Worm (Caenorhabditis elegans) whole organism, late embryonic: ENCODE results near the gene srd-34.

ENCODE experiments used
- C38D4.7 ChIP-seq: fragments of 200-800 bp; sonication (Bioruptor generic); optimal IDR thresholded peaks from 2 replicates; lab custom pipeline; 2018; ENCODE audit warnings: mild to moderate bottlenecking, missing genetic modification characterization, moderate library complexity, missing compliant biosample characterization
- K02D7.2 ChIP-seq: sonication (generic microtip); optimal IDR thresholded peaks from 2 replicates; lab custom pipeline; 2017; ENCODE audit warnings: mild to moderate bottlenecking, missing genetic modification characterization, missing compliant biosample characterization
- Y22D7AL.16 ChIP-seq: sonication (generic microtip); optimal IDR thresholded peaks from 2 replicates; lab custom pipeline; 2016; ENCODE audit warnings: missing genetic modification characterization, missing compliant biosample characterization
- ceh-18 ChIP-seq: sonication (generic microtip); optimal IDR thresholded peaks from 2 replicates; lab custom pipeline; 2016; ENCODE audit warnings: missing genetic modification characterization, missing compliant biosample characterization
- ceh-2 ChIP-seq: sonication (generic microtip); optimal IDR thresholded peaks from 2 replicates; lab custom pipeline; 2016; ENCODE audit warnings: missing genotype, missing genetic modification characterization, missing compliant biosample characterization
- ceh-30 ChIP-seq: fragments of 150-350 bp; optimal IDR thresholded peaks from 2 replicates; lab custom pipeline; 2014; ENCODE audit warnings: missing biosample characterization, missing genetic modification characterization
- dmd-4 ChIP-seq: sonication (generic microtip); optimal IDR thresholded peaks from 2 replicates; lab custom pipeline; 2016; ENCODE audit warnings: borderline replicate concordance, missing genetic modification characterization, missing compliant biosample characterization
- ets-4 ChIP-seq: sonication (generic microtip); optimal IDR thresholded peaks from 2 replicates; lab custom pipeline; 2016; ENCODE audit warnings: missing genetic modification characterization, missing compliant biosample characterization
- fkh-10 ChIP-seq: fragments of 150-350 bp; optimal IDR thresholded peaks from 2 replicates; lab custom pipeline; 2014; ENCODE audit warnings: missing biosample characterization, missing genetic modification reagents, missing genetic modification characterization
- fkh-6 ChIP-seq: sonication (generic microtip); optimal IDR thresholded peaks from 2 replicates; lab custom pipeline; 2016; ENCODE audit warnings: missing genetic modification characterization, missing compliant biosample characterization
- madf-2 ChIP-seq: sonication (generic microtip); optimal IDR thresholded peaks from 2 replicates; lab custom pipeline; 2017; ENCODE audit warnings: missing genetic modification characterization, missing compliant biosample characterization
- nhr-11 ChIP-seq: fragments of 150-350 bp; optimal IDR thresholded peaks from 2 replicates; lab custom pipeline; 2014; ENCODE audit warnings: missing biosample characterization, missing genetic modification characterization
- pha-4 ChIP-seq: fragments of 150-350 bp; optimal IDR thresholded peaks from 2 replicates; lab custom pipeline; 2018; ENCODE audit warnings: missing biosample characterization, missing genetic modification reagents, missing genetic modification characterization
- sox-2 ChIP-seq: fragments of 200-800 bp; sonication (Bioruptor generic); IDR thresholded peaks from 2 replicates; pipeline ENCODE4 v1.3.6; 2022; ENCODE audit warnings: missing genetic modification reagents, missing genetic modification characterization, missing compliant biosample characterization

DNA sequence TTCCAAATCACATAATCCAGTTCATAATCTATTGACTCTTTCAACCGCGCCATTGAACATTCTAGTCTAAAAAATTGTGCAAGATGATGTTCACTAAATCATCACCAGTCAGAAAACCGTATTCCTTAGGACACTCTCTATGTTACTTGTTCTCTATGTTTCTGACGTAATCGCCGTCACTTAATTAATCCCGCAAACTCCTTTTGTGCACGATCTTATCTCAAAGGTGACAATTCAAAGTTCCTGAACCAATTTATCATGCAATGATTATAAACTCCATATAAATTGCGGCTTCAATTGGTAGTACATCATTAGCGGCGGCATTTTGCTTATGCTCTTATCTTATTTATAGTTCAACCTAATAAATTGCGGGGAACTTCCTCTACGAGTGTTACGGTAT is 13.9 kb upstream of the srd-34 start:
- TF ChIP-seq fkh-10 (no peak), sox-2 (GFP tag; lab: Robert Waterston, UW) (no peak), K02D7.2 (tag; lab: Kevin White, UChicago) (no peak), dmd-4 (no peak), madf-2 (no peak), ets-4 (no peak), pha-4 (no peak), ceh-18 (tag; lab: Kevin White, UChicago) (no peak), nhr-11 (tag; lab: Kevin White, UChicago) (no peak), C38D4.7 (GFP tag; lab: Kevin White, UChicago) (no peak), Y22D7AL.16 (tag; lab: Kevin White, UChicago) (no peak), ceh-30 (tag; lab: Kevin White, UChicago) (no peak), fkh-6 (tag; lab: Kevin White, UChicago) (no peak), ceh-2 (tag; lab: Kevin White, UChicago) (no peak)
